Worm (Caenorhabditis elegans): ENCODE measurements around the gene C39B10.3.

The C39B10.3 gene

ce11 chrX:10430866-10431265, 13.1 kb upstream of the C39B10.3 start:
- no peak for TF ChIP-seq unc-62 (GFP tag; optimal IDR thresholded peaks at IDR 0.05)

- TF ChIP-seq unc-62 (GFP tag; optimal IDR thresholded peaks at IDR 0.05) = no peak
These were observed 11.2 kb upstream of the C39B10.3 start for ce11 chrX:10432786-10433185.

ce11 chrX:10433863-10434262, 10.1 kb upstream of the C39B10.3 start:
- no peak for TF ChIP-seq unc-62 (GFP tag; optimal IDR thresholded peaks at IDR 0.05)

- TF ChIP-seq unc-62 (GFP tag; optimal IDR thresholded peaks at IDR 0.05) = no peak
These were observed 8.4 kb upstream of the C39B10.3 start for ce11 chrX:10435492-10435939.

DNA sequence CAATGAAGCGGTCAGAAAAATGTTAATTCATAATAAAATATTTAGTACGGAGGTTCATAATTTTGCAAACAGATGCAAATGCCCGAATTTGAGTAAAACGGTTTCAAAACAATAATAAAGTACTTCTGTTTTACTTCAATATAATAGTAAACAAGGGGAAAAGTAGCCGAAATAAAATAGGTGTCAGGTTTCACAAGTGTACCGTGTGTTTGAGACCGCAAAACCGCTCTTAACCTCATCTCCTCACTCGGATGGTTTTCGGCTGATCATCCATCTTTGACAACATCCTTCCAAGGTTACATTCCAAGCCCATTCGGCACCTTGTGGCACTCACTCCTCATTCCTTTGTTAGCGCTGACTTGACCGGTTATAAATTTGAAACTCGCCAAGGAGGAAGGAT, 6.5 kb upstream of the C39B10.3 start:
- TF ChIP-seq unc-62 (GFP tag; optimal IDR thresholded peaks at IDR 0.05) = no peak

- TF ChIP-seq unc-62 (GFP tag; optimal IDR thresholded peaks at IDR 0.05) = no peak
These were observed 3.2 kb upstream of the C39B10.3 start for ce11 chrX:10440781-10441180.

DNA sequence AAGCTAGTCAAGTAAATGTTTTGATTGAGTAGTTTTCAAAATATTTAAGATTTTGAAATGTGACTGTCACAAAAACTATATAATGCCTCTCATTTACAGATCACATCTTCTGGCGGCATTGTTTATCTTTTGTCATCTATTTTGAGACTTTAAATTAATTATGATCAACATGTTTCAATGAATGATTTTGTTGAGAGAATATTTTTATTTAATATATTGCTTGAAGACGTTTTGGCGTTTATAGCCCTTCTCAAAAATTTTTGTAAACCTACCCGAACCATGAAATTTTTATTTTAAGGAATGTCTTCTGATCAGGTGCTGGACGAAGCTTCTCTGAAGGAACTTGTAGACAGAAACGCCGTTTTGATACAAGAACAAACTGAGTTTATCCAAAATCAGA, 769 bp downstream of the C39B10.3 start, which contains the start of gene C39B10.4:
C39B10.4 (plus strand) TSS at position 301 of the 400 bp plus-strand sequence.
- TF ChIP-seq unc-62 (GFP tag; optimal IDR thresholded peaks at IDR 0.05) = no peak

DNA sequence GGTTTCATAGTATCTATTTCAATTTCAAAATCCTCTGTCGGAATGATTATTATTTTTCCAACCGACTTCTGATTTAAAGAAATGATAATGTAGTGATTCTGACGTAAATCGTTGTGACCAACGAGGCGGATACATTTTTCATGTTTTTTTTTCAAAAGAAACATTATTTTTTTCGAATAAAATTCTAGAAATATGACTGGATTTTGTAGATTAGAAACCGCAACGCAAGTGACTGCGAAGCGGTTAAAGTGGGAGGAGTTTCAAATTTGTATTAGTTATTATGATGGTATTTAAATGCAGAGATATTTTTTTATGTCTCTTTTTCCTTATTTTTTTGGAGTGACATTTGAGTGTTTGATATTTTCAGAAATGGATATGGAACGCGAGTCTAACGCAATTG, 3.0 kb downstream of the C39B10.3 start, which contains the start of gene C39B10.5:
C39B10.5 (plus strand) TSS at position 362 of the 400 bp plus-strand sequence.
- no peak for TF ChIP-seq unc-62 (GFP tag; optimal IDR thresholded peaks at IDR 0.05)

ce11 chrX:10453960-10454359, 10.0 kb downstream of the C39B10.3 start, which contains the start of gene lgc-41:
lgc-41 (plus strand) TSS chrX:10454260.
- no peak for TF ChIP-seq unc-62 (GFP tag; optimal IDR thresholded peaks at IDR 0.05)

- no peak for TF ChIP-seq unc-62 (GFP tag; optimal IDR thresholded peaks at IDR 0.05)
These were observed 18.5 kb downstream of the C39B10.3 start for ce11 chrX:10462391-10462790.

ce11 chrX:10463542-10463941, 19.6 kb downstream of the C39B10.3 start, which contains the start of gene C39B10.1:
C39B10.1 (minus strand) TSS chrX:10463642.
- no peak for TF ChIP-seq unc-62 (GFP tag; optimal IDR thresholded peaks at IDR 0.05)

DNA sequence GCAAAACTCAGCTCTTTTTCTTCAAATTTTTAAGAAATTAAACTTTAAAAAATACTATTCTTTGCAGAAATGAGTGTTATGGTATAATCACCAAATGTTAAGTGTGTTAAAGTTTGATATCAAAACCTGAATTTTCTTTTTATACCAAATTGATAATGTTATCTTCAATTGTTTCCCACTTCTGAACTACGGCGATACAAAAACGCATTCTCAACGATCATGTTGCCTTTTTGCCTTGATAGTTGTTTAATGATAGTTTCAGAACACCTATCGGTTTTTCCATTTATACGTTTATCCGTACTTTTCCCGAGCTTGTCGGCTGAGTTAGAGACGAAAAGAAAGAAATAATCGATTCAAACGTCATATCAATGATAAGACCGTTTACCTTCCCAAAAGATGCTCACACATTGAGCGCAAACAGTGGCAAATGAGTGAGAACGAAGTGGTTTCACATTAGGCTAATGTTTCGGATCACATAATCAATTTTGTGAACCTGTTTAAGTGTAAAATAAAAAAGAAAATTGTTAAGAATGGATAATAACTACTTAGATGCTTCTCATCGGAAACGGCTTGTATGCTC, 31.2 kb downstream of the C39B10.3 start, which contains the start of gene elt-4:
elt-4 (plus strand) TSS at position 530 of the 580 bp plus-strand sequence.
- no peak for TF ChIP-seq unc-62 (GFP tag; optimal IDR thresholded peaks at IDR 0.05)

ce11 chrX:10476573-10476972, 32.6 kb downstream of the C39B10.3 start, which contains the start of gene C39B10.7:
C39B10.7 (plus strand) TSS chrX:10476873.
- no peak for TF ChIP-seq unc-62 (GFP tag; optimal IDR thresholded peaks at IDR 0.05)

- no peak for TF ChIP-seq unc-62 (GFP tag; optimal IDR thresholded peaks at IDR 0.05)
These were observed 33.4 kb downstream of the C39B10.3 start for ce11 chrX:10477172-10477985.

ce11 chrX:10479108-10479738, 35.3 kb downstream of the C39B10.3 start:
- no peak for TF ChIP-seq unc-62 (GFP tag; optimal IDR thresholded peaks at IDR 0.05)
